Worm (Caenorhabditis elegans): ENCODE results near the gene mrpl-20.

Gene mrpl-20

ce11 chrII:13291406-13292124, 46.5 kb upstream of the mrpl-20 start (continued):
- no peak for TF ChIP-seq ceh-28 (tag; optimal IDR thresholded peaks at IDR 0.05)
- no peak for TF ChIP-seq tag-97 (GFP tag; IDR thresholded peaks at IDR 0.05)
- TF ChIP-seq ceh-62 (tag; optimal IDR thresholded peaks at IDR 0.05), result no peak
- no peak for TF ChIP-seq lin-39 (tag; optimal IDR thresholded peaks at IDR 0.05)
- peak; percentile 75 for TF ChIP-seq nhr-25 (tag; optimal IDR thresholded peaks at IDR 0.05; ENCODE audit: borderline replicate concordance, insufficient read depth)
- no peak for TF ChIP-seq F44E2.7 (GFP tag; IDR thresholded peaks at IDR 0.05)
- no peak for TF ChIP-seq ceh-32 (tag; optimal IDR thresholded peaks at IDR 0.05; ENCODE audit: poor library complexity)
- no peak for TF ChIP-seq saeg-2 (GFP tag; IDR thresholded peaks at IDR 0.05)
- peak; percentile 5 for TF ChIP-seq nhr-6 (tag; optimal IDR thresholded peaks at IDR 0.05)
- no peak for TF ChIP-seq jun-1 (tag; optimal IDR thresholded peaks at IDR 0.05)
- no peak for TF ChIP-seq Y75B8A.6 (GFP tag; IDR thresholded peaks at IDR 0.05)
- no peak for TF ChIP-seq ctbp-1 (GFP tag; IDR thresholded peaks at IDR 0.05)
- TF ChIP-seq daf-19 (GFP tag; conservative IDR thresholded peaks at IDR 0.05), result no peak; the same call in 1 of the 2 replicates
- no peak for TF ChIP-seq zip-11 (GFP tag; IDR thresholded peaks at IDR 0.05)
- 0 out of 2 replicates have a peak, but pooled peaks have one; percentile 19 for TF ChIP-seq madf-9 (GFP tag; conservative IDR thresholded peaks at IDR 0.05)
- no peak for TF ChIP-seq egl-43 (GFP tag; IDR thresholded peaks at IDR 0.05)
- peak; percentile 34 for TF ChIP-seq rbr-2 (tag; optimal IDR thresholded peaks at IDR 0.05)
- peak; percentile 16 for TF ChIP-seq mes-2 (tag; optimal IDR thresholded peaks at IDR 0.05; ENCODE audit: poor library complexity, severe bottlenecking)
- no peak for TF ChIP-seq daf-8 (GFP tag; IDR thresholded peaks at IDR 0.05)
- 0 out of 2 replicates have a peak, but pooled peaks have one; percentile 33 for TF ChIP-seq nhr-42 (GFP tag; IDR thresholded peaks at IDR 0.05)
- TF ChIP-seq lir-3 (tag; optimal IDR thresholded peaks at IDR 0.05), result no peak
- no peak for TF ChIP-seq lin-13 (GFP tag; optimal IDR thresholded peaks at IDR 0.05)
- no peak for TF ChIP-seq nhr-77 (tag; optimal IDR thresholded peaks at IDR 0.05)
- TF ChIP-seq spr-1 (tag; optimal IDR thresholded peaks at IDR 0.05), result no peak
- TF ChIP-seq lin-1 (GFP tag; IDR thresholded peaks at IDR 0.05), result no peak
- TF ChIP-seq nhr-28 (tag; optimal IDR thresholded peaks at IDR 0.05), result peak; percentile 94
- TF ChIP-seq nhr-102 (tag; optimal IDR thresholded peaks at IDR 0.05), result peak; percentile 2
- peak; percentile 67 to 79 for TF ChIP-seq mdl-1 (tag; optimal IDR thresholded peaks at IDR 0.05)
- TF ChIP-seq sdz-12 (GFP tag; optimal IDR thresholded peaks at IDR 0.05), result no peak
- TF ChIP-seq ZK337.2 (GFP tag; IDR thresholded peaks at IDR 0.05), result no peak
- no peak for TF ChIP-seq nhr-237 (tag; optimal IDR thresholded peaks at IDR 0.05)
- no peak for TF ChIP-seq mdt-29 (GFP tag; IDR thresholded peaks at IDR 0.05)
- no peak for TF ChIP-seq skn-1 (tag; optimal IDR thresholded peaks at IDR 0.05)
- peak; percentile 95 for TF ChIP-seq aha-1 (tag)
- no peak for TF ChIP-seq snpc-1.2 (GFP tag; IDR thresholded peaks at IDR 0.05)
- TF ChIP-seq attf-4 (tag; optimal IDR thresholded peaks at IDR 0.05), result no peak
- peak; percentile 87 for TF ChIP-seq ama-1 (optimal IDR thresholded peaks at IDR 0.05)
- no peak for TF ChIP-seq dmd-8 (GFP tag; IDR thresholded peaks at IDR 0.05)
- TF ChIP-seq nhr-10 (tag; optimal IDR thresholded peaks at IDR 0.05), result peak; percentile 32
- no peak for TF ChIP-seq daf-12 (tag; optimal IDR thresholded peaks at IDR 0.05)
- no peak for TF ChIP-seq ceh-44 (GFP tag; IDR thresholded peaks at IDR 0.05)
- no peak for TF ChIP-seq gei-8 (GFP tag; optimal IDR thresholded peaks at IDR 0.05)
- no peak for TF ChIP-seq lin-15B (tag; optimal IDR thresholded peaks at IDR 0.05)
- no peak for TF ChIP-seq lin-29 (GFP tag; IDR thresholded peaks at IDR 0.05)
- no peak for TF ChIP-seq Y105C5A.15 (GFP tag; IDR thresholded peaks at IDR 0.05)
- TF ChIP-seq lin-38 (GFP tag; IDR thresholded peaks at IDR 0.05), result peak; percentile 36
- no peak for TF ChIP-seq daf-16 (GFP tag; optimal IDR thresholded peaks at IDR 0.05)
- no peak for TF ChIP-seq daf-16 (tag; optimal IDR thresholded peaks at IDR 0.05)
- peak; percentile 87 for TF ChIP-seq set-16 (GFP tag; IDR thresholded peaks at IDR 0.05)
- TF ChIP-seq hif-1 (tag; optimal IDR thresholded peaks at IDR 0.05), result peak in 1 of 2 experiments; percentile 4
- TF ChIP-seq ces-1 (GFP tag; optimal IDR thresholded peaks at IDR 0.05), result no peak
